Worm (Caenorhabditis elegans) whole organism, midembryonic: ENCODE data around the gene Y73B3A.11.

Experiments
- T22C8.4 ChIP-seq: fragments of 200-800 bp; sonication (Bioruptor generic); IDR thresholded peaks from 2 replicates; pipeline ENCODE4 v1.3.6; 2022; ENCODE audit warnings: missing genetic modification characterization, missing compliant biosample characterization
- cog-1 ChIP-seq: sonication (generic microtip); optimal IDR thresholded peaks from 2 replicates; lab custom pipeline; 2016; ENCODE audit warnings: missing genetic modification characterization, missing compliant biosample characterization
- flt-1 ChIP-seq: fragments of 200-800 bp; sonication (Bioruptor generic); IDR thresholded peaks from 2 replicates; pipeline ENCODE4 v1.3.6; 2022; ENCODE audit warnings: missing genetic modification characterization, missing compliant biosample characterization
- klf-2 ChIP-seq: fragments of 200-800 bp; sonication (Bioruptor generic); conservative IDR thresholded peaks from 2 replicates; pipeline ENCODE4 v1.3.6; 2022; ENCODE audit warnings: missing genetic modification reagents, missing genetic modification characterization, missing compliant biosample characterization
- med-1 ChIP-seq: sonication (generic microtip); optimal IDR thresholded peaks from 2 replicates; lab custom pipeline; 2017; ENCODE audit warnings: missing genetic modification characterization, mild to moderate bottlenecking, missing compliant biosample characterization, antibody characterized with exemption, missing genetic modification reagents; ENCODE audit not compliant: insufficient read depth
- ref-1 ChIP-seq: fragments of 200-800 bp; sonication (Bioruptor generic); conservative IDR thresholded peaks from 2 replicates; pipeline ENCODE4 v1.3.6; 2022; ENCODE audit warnings: missing genetic modification reagents, missing genetic modification characterization, missing compliant biosample characterization
- tab-1 ChIP-seq: fragments of 200-800 bp; sonication (Bioruptor generic); IDR thresholded peaks from 2 replicates; pipeline ENCODE4 v1.3.6; 2022; ENCODE audit warnings: missing genetic modification characterization, missing compliant biosample characterization
- ztf-23 ChIP-seq: fragments of 200-800 bp; sonication (Bioruptor generic); IDR thresholded peaks from 2 replicates; pipeline ENCODE4 v1.3.6; 2022; ENCODE audit warnings: missing genetic modification reagents, missing genetic modification characterization, missing compliant biosample characterization
- ztf-29 ChIP-seq: fragments of 200-800 bp; sonication (Bioruptor generic); IDR thresholded peaks from 2 replicates; pipeline ENCODE4 v1.3.6; 2022; ENCODE audit warnings: missing genetic modification reagents, missing genetic modification characterization, missing compliant biosample characterization

ce11 chrX:196403-196802, 48.5 kb downstream of the Y73B3A.11 start:
- TF ChIP-seq klf-2 (GFP tag; lab: Robert Waterston, UW), result no peak
- no peak for TF ChIP-seq flt-1 (GFP tag; lab: Robert Waterston, UW)
- no peak for TF ChIP-seq ztf-23
- TF ChIP-seq med-1 (GFP tag; lab: Kevin White, UChicago), result no peak
- no peak for TF ChIP-seq ztf-29 (GFP tag; lab: Robert Waterston, UW)
- no peak for TF ChIP-seq tab-1 (GFP tag; lab: Robert Waterston, UW)
- no peak for TF ChIP-seq T22C8.4 (GFP tag; lab: Robert Waterston, UW)
- TF ChIP-seq cog-1, result no peak
- TF ChIP-seq ref-1, result no peak
